Worm (Caenorhabditis elegans): ENCODE results near the gene F48G7.4.

Gene F48G7.4

DNA sequence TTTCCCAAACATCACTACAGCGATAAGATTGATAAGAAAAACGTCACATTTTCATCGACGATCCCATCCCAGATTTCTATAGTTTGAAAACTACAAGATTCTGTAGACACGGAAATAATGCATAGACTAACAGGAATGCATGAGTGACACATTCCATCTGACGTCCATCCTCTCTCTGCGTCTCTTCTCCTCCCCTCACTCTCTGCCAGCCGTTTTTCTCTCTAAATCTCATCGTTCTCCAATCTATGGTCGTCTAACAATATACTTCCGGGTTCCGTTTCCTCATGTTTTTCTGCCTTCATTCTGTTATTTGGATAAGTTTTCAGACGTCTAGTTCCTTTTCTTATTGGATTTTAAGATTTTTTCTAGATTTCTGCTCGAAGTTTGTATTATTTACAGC lies at the start of gene F48G7.4 (continued):
- TF ChIP-seq pax-3 (tag; optimal IDR thresholded peaks at IDR 0.05) = peak; percentile 3
- no peak for TF ChIP-seq C16A3.4 (tag; optimal IDR thresholded peaks at IDR 0.05)
- TF ChIP-seq rnt-1 (tag; optimal IDR thresholded peaks at IDR 0.05) = peak; percentile 67
- no peak for TF ChIP-seq ceh-8 (GFP tag; optimal IDR thresholded peaks at IDR 0.05)
- peak; percentile 60 for TF ChIP-seq dsc-1 (tag; optimal IDR thresholded peaks at IDR 0.05)
- no peak for TF ChIP-seq ets-5 (GFP tag; IDR thresholded peaks at IDR 0.05)
- TF ChIP-seq skn-1 (tag; optimal IDR thresholded peaks at IDR 0.05) = peak; percentile 67
- no peak for TF ChIP-seq unc-98 (GFP tag; IDR thresholded peaks at IDR 0.05)
- TF ChIP-seq mef-2 (tag; optimal IDR thresholded peaks at IDR 0.05) = peak; percentile 24
- TF ChIP-seq aly-2 (tag; optimal IDR thresholded peaks at IDR 0.05) = peak; percentile 54
- TF ChIP-seq swsn-7 (tag; optimal IDR thresholded peaks at IDR 0.05) = peak; percentile 78
- TF ChIP-seq ztf-11 (tag; optimal IDR thresholded peaks at IDR 0.05) = no peak
- peak; percentile 69 to 90 (median 76) for TF ChIP-seq ceh-82 (tag; optimal IDR thresholded peaks at IDR 0.05)
- TF ChIP-seq ceh-88 (GFP tag; IDR thresholded peaks at IDR 0.05) = no peak
- TF ChIP-seq nhr-28 (tag; optimal IDR thresholded peaks at IDR 0.05) = no peak
- TF ChIP-seq elt-3 (tag; optimal IDR thresholded peaks at IDR 0.05) = peak in 1 of 6 experiments; percentile 23
- TF ChIP-seq blmp-1 (tag; optimal IDR thresholded peaks at IDR 0.05) = no peak
- no peak for TF ChIP-seq zip-4 (GFP tag; optimal IDR thresholded peaks at IDR 0.05)
- peak; percentile 95 for TF ChIP-seq nhr-85 (tag)
- TF ChIP-seq jun-1 (tag; optimal IDR thresholded peaks at IDR 0.05) = peak; percentile 64
- no peak for TF ChIP-seq tlp-1 (tag; optimal IDR thresholded peaks at IDR 0.05)
- peak; percentile 91 for TF ChIP-seq nhr-20 (tag; optimal IDR thresholded peaks at IDR 0.05)
- no peak for TF ChIP-seq ceh-90 (tag; optimal IDR thresholded peaks at IDR 0.05)
- TF ChIP-seq nhr-237 (tag; optimal IDR thresholded peaks at IDR 0.05) = peak; percentile 68
- no peak for TF ChIP-seq unc-30 (tag; optimal IDR thresholded peaks at IDR 0.05)
- TF ChIP-seq nhr-47 (tag; optimal IDR thresholded peaks at IDR 0.05) = peak; percentile 86
- peak; percentile 23 for TF ChIP-seq nhr-77 (tag; optimal IDR thresholded peaks at IDR 0.05)
- TF ChIP-seq Y116A8C.19 (tag; optimal IDR thresholded peaks at IDR 0.05; ENCODE audit: borderline replicate concordance) = no peak
- peak; percentile 5 for TF ChIP-seq F16B12.6 (tag; optimal IDR thresholded peaks at IDR 0.05)
- peak; percentile 64 for TF ChIP-seq xbp-1 (tag; optimal IDR thresholded peaks at IDR 0.05)
- TF ChIP-seq efl-3 (GFP tag; optimal IDR thresholded peaks at IDR 0.05) = no peak
- peak; percentile 73 for TF ChIP-seq ztf-4 (tag; optimal IDR thresholded peaks at IDR 0.05)

DNA sequence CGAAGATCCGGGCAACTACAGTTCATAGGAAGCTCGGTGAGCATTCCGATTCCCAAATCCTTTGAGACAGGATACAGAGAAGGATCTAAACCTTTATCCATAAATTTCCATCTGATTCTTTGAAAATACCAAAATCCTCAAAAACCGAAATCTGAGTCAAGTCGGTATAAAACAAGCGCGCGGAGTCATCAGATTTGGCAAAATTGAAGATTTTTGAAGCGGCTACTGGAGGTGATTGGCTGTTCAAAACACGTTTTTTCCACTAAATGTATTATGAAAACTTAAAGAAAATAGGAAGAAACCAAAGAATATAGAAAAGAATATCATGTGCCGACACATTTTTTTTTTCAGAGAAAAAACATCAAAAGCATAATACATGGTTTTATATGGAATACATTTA lies 44.6 kb upstream of the F48G7.4 start, which contains the start of gene C14C6.13:
C14C6.13 (minus strand) TSS at position 101 of the 400 bp plus-strand sequence.
- no peak for TF ChIP-seq unc-30 (tag; optimal IDR thresholded peaks at IDR 0.05)
- no peak for TF ChIP-seq unc-62 (GFP tag; optimal IDR thresholded peaks at IDR 0.05)
- TF ChIP-seq ztf-11 (tag; optimal IDR thresholded peaks at IDR 0.05) = no peak
- no peak for TF ChIP-seq hpl-2 (GFP tag; optimal IDR thresholded peaks at IDR 0.05)
- no peak for TF ChIP-seq lir-3 (tag; optimal IDR thresholded peaks at IDR 0.05; ENCODE audit: poor library complexity)
- TF ChIP-seq egl-13 (tag; optimal IDR thresholded peaks at IDR 0.05) = no peak
- TF ChIP-seq nhr-11 (tag; optimal IDR thresholded peaks at IDR 0.05) = no peak
- TF ChIP-seq lsy-2 (tag; optimal IDR thresholded peaks at IDR 0.05) = no peak

DNA sequence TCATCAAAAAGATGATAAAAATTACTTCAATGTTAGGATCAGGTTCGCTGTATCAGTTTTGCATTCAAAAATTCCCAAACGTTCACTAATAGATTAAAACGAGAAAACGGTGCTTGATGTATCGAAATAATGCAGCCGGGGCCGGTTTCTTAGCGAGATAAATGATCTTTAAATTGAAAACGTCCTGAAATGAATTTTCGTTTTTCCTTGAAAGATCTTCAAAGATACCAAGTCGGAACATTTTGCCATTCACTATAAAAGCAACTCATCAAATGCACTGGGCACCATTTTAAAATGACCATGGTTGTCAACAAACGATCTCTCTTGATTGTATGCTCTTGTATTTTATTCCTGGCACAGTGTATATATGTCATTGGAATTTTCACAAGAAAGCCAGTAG lies 43.2 kb upstream of the F48G7.4 start, which contains the start of gene K06H6.5:
K06H6.5 (plus strand) TSS at position 301 of the 400 bp plus-strand sequence.
- TF ChIP-seq unc-62 (GFP tag; optimal IDR thresholded peaks at IDR 0.05) (no peak), aly-2 (tag; optimal IDR thresholded peaks at IDR 0.05) (no peak), zag-1 (tag; optimal IDR thresholded peaks at IDR 0.05) (no peak), ceh-82 (tag; optimal IDR thresholded peaks at IDR 0.05) (no peak), hpl-2 (GFP tag; optimal IDR thresholded peaks at IDR 0.05) (no peak), ztf-11 (tag; optimal IDR thresholded peaks at IDR 0.05) (no peak), lin-35 (GFP tag; optimal IDR thresholded peaks at IDR 0.05) (no peak), zip-4 (GFP tag; optimal IDR thresholded peaks at IDR 0.05) (no peak), isw-1 (GFP tag; IDR thresholded peaks at IDR 0.05) (no peak), nhr-12 (tag; optimal IDR thresholded peaks at IDR 0.05) (no peak), hlh-4 (tag; optimal IDR thresholded peaks at IDR 0.05) (no peak), xbp-1 (tag; optimal IDR thresholded peaks at IDR 0.05) (no peak), sox-4 (tag; optimal IDR thresholded peaks at IDR 0.05) (no peak), mep-1 (tag; optimal IDR thresholded peaks at IDR 0.05) (no peak), nhr-237 (tag; optimal IDR thresholded peaks at IDR 0.05) (no peak)

Data from whole organism, L1 larva.